ENCODE assay signal across 5 fruit fly cellular contexts in the genomic region with DNA sequence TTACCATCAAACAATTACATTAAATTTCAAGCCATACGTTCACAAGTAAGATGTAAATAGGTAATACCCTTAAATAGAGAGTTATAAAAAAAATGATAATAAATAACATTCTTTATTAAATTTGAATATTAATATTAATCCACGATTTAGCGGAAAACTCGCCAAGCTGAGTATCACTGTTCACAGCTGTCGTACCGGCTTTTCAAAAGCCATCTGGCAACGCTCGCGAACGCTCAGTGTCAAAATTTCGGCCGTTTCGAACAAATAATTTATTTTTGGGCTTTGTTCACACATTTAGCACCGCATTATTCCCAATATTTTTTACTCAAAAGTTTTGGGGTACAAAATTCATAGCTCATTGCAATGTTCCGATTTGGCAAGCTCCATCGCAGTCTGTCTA.
TF ChIP-seq lines count a peak whose summit lies in the region.

A gene (plus strand): TSS at position 211 of the 400 bp plus-strand sequence.

- no peak for TF ChIP-seq CTCF in whole organism, embryonic (GFP tag; optimal IDR thresholded peaks at IDR 0.05; lab: Kevin White, UChicago)

TF ChIP-seq in whole organism, adult, 20 proteins besides CTCF, POLR2A, EP300 and RAD21:
- TF ChIP-seq bab1 (GFP tag; optimal IDR thresholded peaks at IDR 0.05; lab: Kevin White, UChicago) (peak; percentile 35), ovo (GFP tag; optimal IDR thresholded peaks at IDR 0.05; lab: Kevin White, UChicago) (no peak)

TF ChIP-seq in whole organism, embryonic, 481 proteins besides CTCF, POLR2A, EP300 and RAD21 (continues in another document):
- TF ChIP-seq CG10979 (tag; optimal IDR thresholded peaks at IDR 0.05; lab: Kevin White, UChicago) (no peak), CG12391 (tag; optimal IDR thresholded peaks at IDR 0.05; lab: Kevin White, UChicago) (peak; percentile 23), CG8478 (optimal IDR thresholded peaks at IDR 0.05; lab: Kevin White, UChicago) (no peak), PHDP (tag; optimal IDR thresholded peaks at IDR 0.05; lab: Kevin White, UChicago) (peak; percentile 1), MESR4 (GFP tag; optimal IDR thresholded peaks at IDR 0.05; lab: Kevin White, UChicago) (peak; percentile 19), pzg (GFP tag; optimal IDR thresholded peaks at IDR 0.05; lab: Kevin White, UChicago) (peak; percentile 33), Elba2 (GFP tag; optimal IDR thresholded peaks at IDR 0.05; lab: Kevin White, UChicago) (no peak), E2f2 (GFP tag; IDR thresholded peaks at IDR 0.05; lab: Robert Waterston, UW) (peak; percentile 25; the same call in 1 of the 2 replicates), fd96Cb (tag; optimal IDR thresholded peaks at IDR 0.05; lab: Kevin White, UChicago) (no peak), CG14710 (tag; optimal IDR thresholded peaks at IDR 0.05; lab: Kevin White, UChicago) (peak; percentile 4), YL-1 (GFP tag; optimal IDR thresholded peaks at IDR 0.05; lab: Kevin White, UChicago) (peak; percentile 60), HmgZ (tag; optimal IDR thresholded peaks at IDR 0.05; lab: Kevin White, UChicago) (peak; percentile 1), CG14860 (GFP tag; IDR thresholded peaks at IDR 0.05; lab: Robert Waterston, UW; ENCODE audit: partially characterized antibody) (no peak), B-H2 (GFP tag; optimal IDR thresholded peaks at IDR 0.05; lab: Kevin White, UChicago) (no peak), crp (GFP tag; optimal IDR thresholded peaks at IDR 0.05; lab: Kevin White, UChicago) (peak; percentile 18 to 85), CG12659 (GFP tag; optimal IDR thresholded peaks at IDR 0.05; lab: Kevin White, UChicago) (peak; percentile 5), Poxn (GFP tag; IDR thresholded peaks at IDR 0.05; lab: Robert Waterston, UW) (no peak), CG3847 (GFP tag; IDR thresholded peaks at IDR 0.05; lab: Robert Waterston, UW) (0 out of 2 replicates have a peak, but pooled peaks have one; percentile 13), ash1 (GFP tag; optimal IDR thresholded peaks at IDR 0.05; lab: Kevin White, UChicago) (no peak), CG14050 (GFP tag; IDR thresholded peaks at IDR 0.05; lab: Robert Waterston, UW) (no peak)

TF ChIP-seq in whole organism, prepupa, 60 proteins besides CTCF, POLR2A, EP300 and RAD21:
- TF ChIP-seq Eip78C (GFP tag; lab: Kevin White, UChicago) (peak; percentile 32), Eip93F (GFP tag; optimal IDR thresholded peaks at IDR 0.05; lab: Kevin White, UChicago) (peak; percentile 9), Hr4 (GFP tag; optimal IDR thresholded peaks at IDR 0.05; lab: Kevin White, UChicago) (no peak), fd85E (GFP tag; optimal IDR thresholded peaks at IDR 0.05; lab: Kevin White, UChicago) (no peak), Met (GFP tag; optimal IDR thresholded peaks at IDR 0.05; lab: Kevin White, UChicago) (no peak), achi (GFP tag; optimal IDR thresholded peaks at IDR 0.05; lab: Kevin White, UChicago) (peak; percentile 81), esn (GFP tag; optimal IDR thresholded peaks at IDR 0.05; lab: Kevin White, UChicago) (peak; percentile 6), Sox14 (GFP tag; optimal IDR thresholded peaks at IDR 0.05; lab: Kevin White, UChicago) (peak; percentile 6)

TF ChIP-seq in whole organism, pupa, 21 proteins besides CTCF, POLR2A, EP300 and RAD21:
- no peak for TF ChIP-seq CG32121 (GFP tag; IDR thresholded peaks at IDR 0.05; lab: Robert Waterston, UW)
- peak; percentile 53 for TF ChIP-seq D1 (tag; optimal IDR thresholded peaks at IDR 0.05; lab: Kevin White, UChicago)
- no peak for TF ChIP-seq Pif1A (GFP tag; optimal IDR thresholded peaks at IDR 0.05; lab: Kevin White, UChicago)
- TF ChIP-seq fd96Ca (GFP tag; IDR thresholded peaks at IDR 0.05; lab: Robert Waterston, UW): no peak
- TF ChIP-seq CG10348 (GFP tag; IDR thresholded peaks at IDR 0.05; lab: Robert Waterston, UW): no peak
- no peak for TF ChIP-seq CG17806 (tag; optimal IDR thresholded peaks at IDR 0.05; lab: Kevin White, UChicago)

TF ChIP-seq in whole organism, wandering third instar larva, 38 proteins besides CTCF, POLR2A, EP300 and RAD21:
- TF ChIP-seq Myc (optimal IDR thresholded peaks at IDR 0.05; lab: Kevin White, UChicago): peak; percentile 65
- TF ChIP-seq sage (GFP tag; optimal IDR thresholded peaks at IDR 0.05; lab: Kevin White, UChicago): no peak
- TF ChIP-seq Hr83 (GFP tag; optimal IDR thresholded peaks at IDR 0.05; lab: Kevin White, UChicago; ENCODE audit: poor library complexity, severe bottlenecking): no peak
- TF ChIP-seq GATAd (GFP tag; optimal IDR thresholded peaks at IDR 0.05; lab: Kevin White, UChicago): no peak
- TF ChIP-seq Mio (GFP tag; optimal IDR thresholded peaks at IDR 0.05; lab: Kevin White, UChicago): no peak
- no peak for TF ChIP-seq CrebA (GFP tag; optimal IDR thresholded peaks at IDR 0.05; lab: Kevin White, UChicago; ENCODE audit: borderline replicate concordance)
- TF ChIP-seq woc (GFP tag; optimal IDR thresholded peaks at IDR 0.05; lab: Kevin White, UChicago): peak; percentile 60
- no peak for TF ChIP-seq sv (GFP tag; optimal IDR thresholded peaks at IDR 0.05; lab: Kevin White, UChicago)
